Worm (Caenorhabditis elegans): ENCODE data around the gene gar-2.
A peak's percentile ranks its signal among the peaks of the same experiment; 100 is the strongest.

ce11 chrIII:6351438-6351837 lies 42.3 kb downstream of the gar-2 start:
- no peak for TF ChIP-seq lin-13 (GFP tag; optimal IDR thresholded peaks at IDR 0.05)
- TF ChIP-seq fkh-10 (GFP tag; optimal IDR thresholded peaks at IDR 0.05) = no peak
- TF ChIP-seq lsy-2 (tag; optimal IDR thresholded peaks at IDR 0.05) = no peak
- TF ChIP-seq lim-7 (GFP tag; IDR thresholded peaks at IDR 0.05) = no peak
- TF ChIP-seq ceh-82 (tag; optimal IDR thresholded peaks at IDR 0.05) = no peak
- no peak for TF ChIP-seq egl-43 (GFP tag; IDR thresholded peaks at IDR 0.05)
- TF ChIP-seq spr-1 (tag; optimal IDR thresholded peaks at IDR 0.05) = no peak
- TF ChIP-seq ceh-62 (tag; optimal IDR thresholded peaks at IDR 0.05) = no peak
- TF ChIP-seq unc-62 (GFP tag; optimal IDR thresholded peaks at IDR 0.05 in 1 of 2) = peak in 1 of 2 experiments; percentile 53
- TF ChIP-seq unc-62 (tag; optimal IDR thresholded peaks at IDR 0.05) = no peak
- TF ChIP-seq nhr-28 (tag; optimal IDR thresholded peaks at IDR 0.05) = no peak
